Worm (Caenorhabditis elegans) whole organism, L4 larva: ENCODE measurements around the gene ppat-1.

ENCODE experiments used
- F10B5.3 ChIP-seq: sonication (generic microtip); optimal IDR thresholded peaks from 2 replicates; lab custom pipeline; 2016; ENCODE audit warnings: mild to moderate bottlenecking, missing genetic modification characterization, missing compliant biosample characterization
- F26F4.8 ChIP-seq: fragments of 200-800 bp; sonication (Bioruptor generic); conservative IDR thresholded peaks from 2 replicates; pipeline ENCODE4 v1.3.6; 2022; ENCODE audit warnings: missing genetic modification characterization, missing compliant biosample characterization
- F44E2.7 ChIP-seq: fragments of 200-800 bp; sonication (Bioruptor generic); IDR thresholded peaks from 2 replicates; pipeline ENCODE4 v2.1.2; 2022; ENCODE audit warnings: missing genetic modification characterization, missing compliant biosample characterization
- R02D3.7 ChIP-seq: fragments of 150-350 bp; sonication (generic microtip); optimal IDR thresholded peaks from 3 replicates; lab custom pipeline; 2014; ENCODE audit warnings: missing biosample characterization, missing genetic modification characterization
- T20F7.1 ChIP-seq: fragments of 200-800 bp; sonication (Bioruptor generic); optimal IDR thresholded peaks from 2 replicates; lab custom pipeline; 2018; ENCODE audit warnings: mild to moderate bottlenecking, missing genetic modification characterization, missing compliant biosample characterization
- Y48G9A.11 ChIP-seq: fragments of 200-800 bp; sonication (Bioruptor generic); IDR thresholded peaks from 2 replicates; pipeline ENCODE4 v1.3.6; 2022; ENCODE audit warnings: missing genetic modification reagents, missing genetic modification characterization, missing compliant biosample characterization
- aly-2 ChIP-seq: sonication (generic microtip); optimal IDR thresholded peaks from 2 replicates; lab custom pipeline; 2018; ENCODE audit warnings: missing biosample characterization, missing genetic modification characterization
- ceh-20 ChIP-seq: fragments of 200-800 bp; sonication (Bioruptor generic); IDR thresholded peaks from 2 replicates; pipeline ENCODE4 v1.3.6; 2022; ENCODE audit warnings: missing genetic modification reagents, missing genetic modification characterization, missing compliant biosample characterization
- ces-1 ChIP-seq: fragments of 150-350 bp; sonication (generic microtip); optimal IDR thresholded peaks from 4 replicates; lab custom pipeline; 2014; ENCODE audit warnings: missing biosample characterization, missing genetic modification reagents, missing genetic modification characterization
- cey-2 ChIP-seq: sonication (generic microtip); optimal IDR thresholded peaks from 3 replicates; lab custom pipeline; 2017; ENCODE audit warnings: missing genetic modification characterization, mild to moderate bottlenecking, missing compliant biosample characterization, antibody characterized with exemption, borderline replicate concordance; ENCODE audit not compliant: insufficient read depth
- daf-16 ChIP-seq, 3 experiments: sonication (generic microtip); optimal IDR thresholded peaks; 2 replicates each; lab custom pipeline; 2016 to 2017; ENCODE audit warnings: missing genetic modification characterization in 3 of 3, missing genetic modification reagents in 3 of 3, mild to moderate bottlenecking in 2 of 3, missing compliant biosample characterization in 2 of 3, missing biosample characterization in 1 of 3, moderate library complexity in 1 of 3
- dpl-1 ChIP-seq: fragments of 150-350 bp; optimal IDR thresholded peaks from 2 replicates; lab custom pipeline; 2014; ENCODE audit warnings: missing biosample characterization, missing genetic modification reagents, missing genetic modification characterization
- dve-1 ChIP-seq: sonication (generic microtip); optimal IDR thresholded peaks from 2 replicates; lab custom pipeline; 2017; ENCODE audit warnings: antibody characterized with exemption, mild to moderate bottlenecking, missing genetic modification characterization, missing compliant biosample characterization; ENCODE audit not compliant: insufficient read depth
- egl-43 ChIP-seq: fragments of 200-800 bp; sonication (Bioruptor generic); IDR thresholded peaks from 2 replicates; pipeline ENCODE4 v1.3.6; 2022; ENCODE audit warnings: missing genetic modification reagents, missing genetic modification characterization, missing compliant biosample characterization
- fkh-10 ChIP-seq: fragments of 150-350 bp; optimal IDR thresholded peaks from 2 replicates; lab custom pipeline; 2014; ENCODE audit warnings: missing biosample characterization, missing genetic modification reagents, missing genetic modification characterization
- fos-1 ChIP-seq: fragments of 150-350 bp; optimal IDR thresholded peaks from 2 replicates; lab custom pipeline; 2014; ENCODE audit warnings: missing biosample characterization, missing genetic modification characterization
- hif-1 ChIP-seq, 2 experiments: sonication (generic microtip); optimal IDR thresholded peaks; 2 replicates each; lab custom pipeline; 2016 to 2017; ENCODE audit warnings: missing compliant biosample characterization in 2 of 2, missing genetic modification characterization in 2 of 2, missing genetic modification reagents in 2 of 2, missing genotype in 2 of 2, mild to moderate bottlenecking in 1 of 2
- hlh-30 ChIP-seq: sonication (generic microtip); optimal IDR thresholded peaks from 2 replicates; lab custom pipeline; 2017; ENCODE audit warnings: antibody characterized with exemption, mild to moderate bottlenecking, missing genetic modification characterization, missing compliant biosample characterization; ENCODE audit not compliant: insufficient read depth
- jun-1 ChIP-seq: fragments of 150-350 bp; optimal IDR thresholded peaks from 2 replicates; lab custom pipeline; 2014; ENCODE audit warnings: missing biosample characterization, missing genetic modification reagents, missing genetic modification characterization
- lim-7 ChIP-seq: fragments of 200-800 bp; sonication (Bioruptor generic); IDR thresholded peaks from 2 replicates; pipeline ENCODE4 v1.3.6; 2022; ENCODE audit warnings: missing genetic modification characterization, missing compliant biosample characterization
- lin-39 ChIP-seq: fragments of 150-350 bp; optimal IDR thresholded peaks from 2 replicates; lab custom pipeline; 2014; ENCODE audit warnings: missing biosample characterization, missing genetic modification reagents, missing genetic modification characterization
- madf-9 ChIP-seq: fragments of 200-800 bp; sonication (Bioruptor generic); conservative IDR thresholded peaks from 2 replicates; pipeline ENCODE4 v1.3.6; 2022; ENCODE audit warnings: missing genetic modification reagents, missing genetic modification characterization, missing compliant biosample characterization
- mdt-29 ChIP-seq: fragments of 200-800 bp; sonication (Bioruptor generic); IDR thresholded peaks from 2 replicates; pipeline ENCODE4 v1.3.6; 2022; ENCODE audit warnings: missing genetic modification reagents, missing genetic modification characterization, missing compliant biosample characterization
- mes-2 ChIP-seq: sonication (generic microtip); optimal IDR thresholded peaks from 2 replicates; lab custom pipeline; 2016; ENCODE audit warnings: missing genotype, mild to moderate bottlenecking, missing genetic modification characterization, missing compliant biosample characterization; ENCODE audit not compliant: poor library complexity, severe bottlenecking
- nhr-10 ChIP-seq: fragments of 150-350 bp; optimal IDR thresholded peaks from 2 replicates; lab custom pipeline; 2014; ENCODE audit warnings: missing biosample characterization, missing genetic modification characterization
- nhr-102 ChIP-seq: sonication (generic microtip); optimal IDR thresholded peaks from 2 replicates; lab custom pipeline; 2016; ENCODE audit warnings: mild to moderate bottlenecking, missing genetic modification characterization, moderate library complexity, missing compliant biosample characterization
- nhr-11 ChIP-seq: fragments of 150-350 bp; optimal IDR thresholded peaks from 2 replicates; lab custom pipeline; 2014; ENCODE audit warnings: missing biosample characterization, missing genetic modification characterization
- nhr-25 ChIP-seq: sonication (generic microtip); optimal IDR thresholded peaks from 2 replicates; lab custom pipeline; 2017; ENCODE audit warnings: missing genetic modification characterization, mild to moderate bottlenecking, missing compliant biosample characterization, antibody characterized with exemption, moderate library complexity, borderline replicate concordance; ENCODE audit not compliant: insufficient read depth
- nhr-48 ChIP-seq: sonication (generic microtip); optimal IDR thresholded peaks from 2 replicates; lab custom pipeline; 2016; ENCODE audit warnings: mild to moderate bottlenecking, missing genetic modification characterization, missing compliant biosample characterization
- nhr-6 ChIP-seq: fragments of 150-350 bp; optimal IDR thresholded peaks from 2 replicates; lab custom pipeline; 2014; ENCODE audit warnings: missing biosample characterization, missing genetic modification characterization
- nhr-76 ChIP-seq: fragments of 150-350 bp; optimal IDR thresholded peaks from 2 replicates; lab custom pipeline; 2014; ENCODE audit warnings: missing biosample characterization, missing genetic modification characterization
- nhr-77 ChIP-seq: fragments of 150-350 bp; optimal IDR thresholded peaks from 2 replicates; lab custom pipeline; 2014; ENCODE audit warnings: missing biosample characterization, missing genetic modification characterization
- pqm-1 ChIP-seq: sonication (generic microtip); optimal IDR thresholded peaks from 2 replicates; lab custom pipeline; 2017; ENCODE audit warnings: missing biosample characterization, missing genetic modification characterization
- rbr-2 ChIP-seq: sonication (generic microtip); optimal IDR thresholded peaks from 2 replicates; lab custom pipeline; 2016; ENCODE audit warnings: missing genotype, missing genetic modification characterization, missing compliant biosample characterization
- sdz-12 ChIP-seq: fragments of 200-800 bp; sonication (Bioruptor generic); optimal IDR thresholded peaks from 2 replicates; lab custom pipeline; 2018; ENCODE audit warnings: mild to moderate bottlenecking, missing genetic modification characterization, missing compliant biosample characterization
- set-16 ChIP-seq: fragments of 200-800 bp; sonication (Bioruptor generic); IDR thresholded peaks from 2 replicates; pipeline ENCODE4 v1.3.6; 2022; ENCODE audit warnings: missing genetic modification reagents, missing genetic modification characterization, missing compliant biosample characterization
- skn-1 ChIP-seq: fragments of 150-350 bp; optimal IDR thresholded peaks from 2 replicates; lab custom pipeline; 2014; ENCODE audit warnings: missing biosample characterization, missing genetic modification characterization
- spr-3 ChIP-seq: fragments of 200-800 bp; sonication (Bioruptor generic); optimal IDR thresholded peaks from 2 replicates; lab custom pipeline; 2018; ENCODE audit warnings: mild to moderate bottlenecking, missing genetic modification characterization, missing compliant biosample characterization
- unc-39 ChIP-seq: sonication (generic microtip); optimal IDR thresholded peaks from 2 replicates; lab custom pipeline; 2017; ENCODE audit warnings: missing biosample characterization, missing genetic modification characterization
- unc-62 ChIP-seq, 3 experiments: fragments of 150-350 bp in 1 of 3; sonication (generic microtip); optimal IDR thresholded peaks in 2 of 3; peaks in 1 of 3; 1 replicate in 1 of 3; 2 replicates in 2 of 3; lab custom pipeline; 2014 to 2017; ENCODE audit warnings: missing biosample characterization in 3 of 3, missing genetic modification characterization in 3 of 3, missing genetic modification reagents in 3 of 3, missing genotype in 1 of 3
- vab-7 ChIP-seq: fragments of 200-800 bp; sonication (Bioruptor generic); IDR thresholded peaks from 2 replicates; pipeline ENCODE4 v1.3.6; 2022; ENCODE audit warnings: missing genetic modification reagents, missing genetic modification characterization, missing compliant biosample characterization
- zag-1 ChIP-seq: fragments of 150-350 bp; optimal IDR thresholded peaks from 2 replicates; lab custom pipeline; 2014; ENCODE audit warnings: missing biosample characterization, missing genetic modification characterization
- zfp-2 ChIP-seq: sonication (generic microtip); optimal IDR thresholded peaks from 2 replicates; lab custom pipeline; 2016; ENCODE audit warnings: mild to moderate bottlenecking, missing genetic modification characterization, missing compliant biosample characterization
- zip-2 ChIP-seq: fragments of 150-350 bp; optimal IDR thresholded peaks from 2 replicates; lab custom pipeline; 2014; ENCODE audit warnings: missing biosample characterization, missing genetic modification characterization
- ztf-7 ChIP-seq: fragments of 150-350 bp; optimal IDR thresholded peaks from 2 replicates; lab custom pipeline; 2014; ENCODE audit warnings: missing biosample characterization, missing genetic modification characterization

The ppat-1 gene

DNA sequence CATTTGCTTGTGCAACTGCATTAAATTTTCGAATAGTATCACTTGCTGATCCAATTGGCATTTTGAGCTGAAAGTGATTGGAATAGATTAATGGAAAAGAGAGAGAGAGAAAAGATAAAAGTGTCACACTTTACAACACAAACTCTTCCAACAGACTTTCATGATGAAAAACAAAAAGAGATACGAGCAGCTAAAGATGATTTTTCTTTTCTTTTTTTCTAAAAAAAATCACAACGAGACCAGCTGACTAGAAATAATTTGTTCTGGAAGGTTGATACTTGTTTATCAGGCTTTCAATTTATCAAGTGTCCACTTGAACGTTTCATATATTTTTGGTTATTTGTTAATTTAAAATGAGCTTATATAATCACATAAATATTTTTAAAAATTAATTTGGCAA, 1.9 kb upstream of the ppat-1 start:
- TF ChIP-seq F26F4.8 (GFP tag; lab: Robert Waterston, UW) (no peak), nhr-77 (no peak), nhr-11 (peak; percentile 50), unc-62 (GFP tag; optimal IDR thresholded peaks at IDR 0.05 in 1 of 2; lab: Kevin White, UChicago) (peak in 1 of 2 experiments; percentile 42), unc-62 (tag; optimal IDR thresholded peaks at IDR 0.05; lab: Kevin White, UChicago) (no peak), hif-1 (tag; optimal IDR thresholded peaks at IDR 0.05; lab: Kevin White, UChicago) (peak in 1 of 2 experiments; percentile 15), T20F7.1 (GFP tag; lab: Kevin White, UChicago) (no peak), pqm-1 (tag; lab: Kevin White, UChicago) (no peak), daf-16 (GFP tag; optimal IDR thresholded peaks at IDR 0.05; lab: Kevin White, UChicago) (peak in 1 of 2 experiments; percentile 87), daf-16 (tag; optimal IDR thresholded peaks at IDR 0.05; lab: Kevin White, UChicago) (no peak)
- TF ChIP-seq, all 104 proteins: peak for 4

DNA sequence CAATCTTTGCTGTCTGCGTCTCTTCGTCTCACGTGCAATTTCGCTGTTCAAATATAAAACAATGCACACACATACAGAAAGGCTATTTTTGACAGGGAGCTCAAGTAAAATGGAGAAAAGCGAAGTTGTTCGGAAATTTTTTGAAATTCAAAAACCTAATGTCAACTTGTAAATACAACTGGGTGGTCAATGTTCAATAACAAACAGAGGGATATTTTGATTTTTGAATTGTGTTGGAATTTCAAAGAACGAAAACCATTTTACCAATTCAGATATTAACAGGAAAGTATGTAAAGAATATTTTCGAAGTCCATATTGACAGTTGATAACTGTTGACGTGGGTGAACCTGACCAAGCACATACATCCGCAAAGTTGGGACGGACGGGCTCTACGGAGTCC, 724 bp upstream of the ppat-1 start, which contains the start of gene tag-243:
tag-243 (minus strand) TSS at position 101 of the 400 bp plus-strand sequence.
- TF ChIP-seq F10B5.3 (no peak), madf-9 (GFP tag; lab: Robert Waterston, UW) (no peak), egl-43 (no peak), nhr-76 (no peak), R02D3.7 (no peak), spr-3 (GFP tag; lab: Kevin White, UChicago) (no peak), Y48G9A.11 (no peak), mes-2 (tag; lab: Kevin White, UChicago) (no peak), zfp-2 (tag; lab: Kevin White, UChicago) (no peak), jun-1 (tag; lab: Kevin White, UChicago) (no peak), lin-39 (tag; lab: Kevin White, UChicago) (no peak), set-16 (no peak), ces-1 (GFP tag; lab: Kevin White, UChicago) (no peak), lim-7 (GFP tag; lab: Robert Waterston, UW) (no peak), nhr-48 (tag; lab: Kevin White, UChicago) (no peak)
- TF ChIP-seq, all 104 proteins: peak for 0

DNA sequence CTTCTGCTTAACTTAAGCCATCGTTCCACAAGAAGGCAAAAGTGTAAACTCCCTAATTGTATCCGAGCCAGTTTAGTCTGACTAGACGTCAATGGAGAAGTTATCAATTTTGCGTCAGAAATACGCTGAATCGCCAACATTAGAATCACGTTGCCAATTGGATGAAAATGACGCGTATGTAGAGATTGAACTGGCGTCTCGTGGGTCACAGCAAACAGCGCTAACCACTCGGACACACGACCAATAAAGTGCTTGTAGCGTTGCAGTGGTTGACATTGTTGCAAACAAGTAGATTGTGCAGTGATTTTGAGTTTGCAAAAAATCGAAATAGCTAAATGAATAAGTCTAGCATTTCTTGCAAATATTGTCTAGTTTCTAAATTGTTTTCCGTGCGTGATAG, 515 bp downstream of the ppat-1 start:
- TF ChIP-seq nhr-76 (no peak), skn-1 (tag; lab: Kevin White, UChicago) (no peak), unc-62 (GFP tag; optimal IDR thresholded peaks at IDR 0.05 in 1 of 2; lab: Kevin White, UChicago) (no peak), unc-62 (tag; optimal IDR thresholded peaks at IDR 0.05; lab: Kevin White, UChicago) (no peak), zip-2 (tag; lab: Kevin White, UChicago) (peak; percentile 56), fos-1 (tag; lab: Kevin White, UChicago) (no peak), ztf-7 (tag; lab: Kevin White, UChicago) (peak; percentile 75), zag-1 (tag; lab: Kevin White, UChicago) (no peak), egl-43 (peak; percentile 94), nhr-6 (peak; percentile 51), unc-39 (tag; lab: Kevin White, UChicago) (no peak), dpl-1 (peak; percentile 60), hlh-30 (tag; lab: Kevin White, UChicago) (peak; percentile 87), nhr-48 (tag; lab: Kevin White, UChicago) (peak; percentile 77), cey-2 (tag; lab: Kevin White, UChicago) (no peak), ceh-20 (GFP tag; lab: Robert Waterston, UW) (peak; percentile 75; the same call in 1 of the 2 replicates), nhr-10 (tag; lab: Kevin White, UChicago) (no peak), nhr-102 (peak; percentile 59), rbr-2 (tag; lab: Kevin White, UChicago) (peak; percentile 66), dve-1 (tag; lab: Kevin White, UChicago) (peak; percentile 76), sdz-12 (peak; percentile 87), F44E2.7 (GFP tag; lab: Robert Waterston, UW) (peak; percentile 78; the same call in 1 of the 2 replicates), daf-16 (GFP tag; optimal IDR thresholded peaks at IDR 0.05; lab: Kevin White, UChicago) (peak; percentile 70 to 80), daf-16 (tag; optimal IDR thresholded peaks at IDR 0.05; lab: Kevin White, UChicago) (peak; percentile 68), nhr-25 (tag; lab: Kevin White, UChicago) (no peak), mdt-29 (peak; percentile 84; the same call in 1 of the 2 replicates), aly-2 (tag; lab: Kevin White, UChicago) (peak; percentile 40), jun-1 (tag; lab: Kevin White, UChicago) (peak; percentile 28), fkh-10 (no peak), F26F4.8 (GFP tag; lab: Robert Waterston, UW) (peak; percentile 96), vab-7 (GFP tag; lab: Robert Waterston, UW) (peak; percentile 91), Y48G9A.11 (peak; percentile 81)
